Fruit fly (Drosophila melanogaster) whole organism, embryonic: ENCODE measurements around the gene CG17377.

Experiments
- Bteb2 ChIP-seq: fragments of 200-800 bp; sonication (Bioruptor generic); optimal IDR thresholded peaks from 2 replicates; lab custom pipeline; 2016; ENCODE audit warnings: missing biosample characterization, missing genetic modification characterization
- CG10959 ChIP-seq: fragments of 200-800 bp; sonication (Bioruptor generic); IDR thresholded peaks from 2 replicates; pipeline ENCODE4 v1.3.6; 2022; ENCODE audit warnings: missing biosample characterization, missing genetic modification characterization
- CG14965 ChIP-seq: fragments of 200-800 bp; sonication (Bioruptor generic); optimal IDR thresholded peaks from 2 replicates; lab custom pipeline; 2016; ENCODE audit warnings: missing biosample characterization, missing genetic modification characterization, borderline replicate concordance
- CG15011 ChIP-seq: fragments of 200-800 bp; sonication (Bioruptor generic); optimal IDR thresholded peaks from 3 replicates; lab custom pipeline; 2018; ENCODE audit warnings: missing biosample characterization, mild to moderate bottlenecking, missing genetic modification characterization
- CG1647 ChIP-seq: fragments of 200-800 bp; sonication (Bioruptor generic); optimal IDR thresholded peaks from 3 replicates; lab custom pipeline; 2016; ENCODE audit warnings: missing biosample characterization, missing genetic modification characterization
- CG16779 ChIP-seq: fragments of 200-800 bp; sonication (Bioruptor generic); IDR thresholded peaks from 2 replicates; pipeline ENCODE4 v1.3.6; 2022; ENCODE audit warnings: missing biosample characterization, missing genetic modification characterization
- CG16863 ChIP-seq: fragments of 200-800 bp; sonication (Bioruptor generic); optimal IDR thresholded peaks from 3 replicates; lab custom pipeline; 2016; ENCODE audit warnings: missing biosample characterization, missing genetic modification characterization
- CG17912 ChIP-seq: fragments of 200-800 bp; sonication (Bioruptor generic); optimal IDR thresholded peaks from 2 replicates; lab custom pipeline; 2018; ENCODE audit warnings: missing biosample characterization, mild to moderate bottlenecking, missing genetic modification characterization
- CG18599 ChIP-seq: fragments of 200-800 bp; sonication (Bioruptor generic); optimal IDR thresholded peaks from 3 replicates; lab custom pipeline; 2017; ENCODE audit warnings: missing biosample characterization, missing genetic modification characterization, mild to moderate bottlenecking, moderate library complexity, missing genetic modification reagents
- CG18619 ChIP-seq: fragments of 200-800 bp; sonication (Bioruptor generic); optimal IDR thresholded peaks from 3 replicates; lab custom pipeline; 2017; ENCODE audit warnings: missing biosample characterization, mild to moderate bottlenecking, missing genetic modification characterization
- CG3407 ChIP-seq: fragments of 200-800 bp; sonication (Bioruptor generic); optimal IDR thresholded peaks from 2 replicates; lab custom pipeline; 2018; ENCODE audit warnings: missing biosample characterization, mild to moderate bottlenecking, missing genetic modification characterization
- CG4617 ChIP-seq: fragments of 200-800 bp; sonication (Bioruptor generic); optimal IDR thresholded peaks from 3 replicates; lab custom pipeline; 2016; ENCODE audit warnings: missing biosample characterization, missing genetic modification characterization, borderline replicate concordance
- CG4707 ChIP-seq: fragments of 200-800 bp; sonication (Bioruptor generic); optimal IDR thresholded peaks from 2 replicates; lab custom pipeline; 2018; ENCODE audit warnings: missing biosample characterization, mild to moderate bottlenecking, missing genetic modification characterization, moderate library complexity
- CG4820 ChIP-seq: fragments of 200-800 bp; sonication (Bioruptor generic); optimal IDR thresholded peaks from 3 replicates; lab custom pipeline; 2016; ENCODE audit warnings: missing biosample characterization, missing genetic modification characterization
- CG6175 ChIP-seq: fragments of 200-800 bp; sonication (Bioruptor generic); IDR thresholded peaks from 3 replicates; pipeline ENCODE4 v1.3.6; 2022; ENCODE audit warnings: missing biosample characterization, missing genetic modification characterization
- CG7271 ChIP-seq: fragments of 200-800 bp; sonication (Bioruptor generic); optimal IDR thresholded peaks from 2 replicates; lab custom pipeline; 2018; ENCODE audit warnings: missing biosample characterization, mild to moderate bottlenecking, missing genetic modification characterization, moderate library complexity
- CG7928 ChIP-seq: fragments of 200-800 bp; sonication (Bioruptor generic); optimal IDR thresholded peaks from 2 replicates; lab custom pipeline; 2017; ENCODE audit warnings: missing biosample characterization, mild to moderate bottlenecking, missing genetic modification characterization
- CG8089 ChIP-seq: fragments of 200-800 bp; sonication (Bioruptor generic); optimal IDR thresholded peaks from 3 replicates; lab custom pipeline; 2016; ENCODE audit warnings: missing biosample characterization, missing genetic modification characterization
- CG9215 ChIP-seq: fragments of 200-800 bp; sonication (Bioruptor generic); IDR thresholded peaks from 2 replicates; pipeline ENCODE4 v1.3.6; 2022; ENCODE audit warnings: missing biosample characterization, missing genetic modification characterization
- CG9437 ChIP-seq: fragments of 200-800 bp; sonication (Bioruptor generic); optimal IDR thresholded peaks from 2 replicates; lab custom pipeline; 2018; ENCODE audit warnings: missing biosample characterization, mild to moderate bottlenecking, missing genetic modification characterization
- Dek ChIP-seq: fragments of 200-800 bp; sonication (Bioruptor generic); optimal IDR thresholded peaks from 3 replicates; lab custom pipeline; 2019; ENCODE audit warnings: missing biosample characterization, mild to moderate bottlenecking, missing genetic modification characterization, moderate library complexity
- Dfd ChIP-seq, 2 experiments: fragments of >200 bp; optimal IDR thresholded peaks; 2 replicates each; lab custom pipeline; 2017; ENCODE audit warnings: missing biosample characterization in 2 of 2, missing genetic modification characterization in 2 of 2
- Drgx ChIP-seq: fragments of 200-800 bp; sonication (Bioruptor generic); IDR thresholded peaks from 2 replicates; pipeline ENCODE4 v1.3.6; 2022; ENCODE audit warnings: missing biosample characterization, missing genetic modification characterization
- Eip74EF ChIP-seq, 2 experiments: fragments of 200-800 bp in 1 of 2; fragments of >200 bp in 1 of 2; sonication (Bioruptor generic) in 1 of 2; optimal IDR thresholded peaks; 2 replicates each; lab custom pipeline; 2017 to 2019; ENCODE audit warnings: missing biosample characterization in 2 of 2, missing genetic modification characterization in 2 of 2, mild to moderate bottlenecking in 1 of 2, moderate library complexity in 1 of 2
- Gug ChIP-seq: fragments of 200-800 bp; sonication (Bioruptor generic); IDR thresholded peaks from 4 replicates; pipeline ENCODE4 v1.3.6; 2022; ENCODE audit warnings: missing biosample characterization, missing genetic modification characterization
- Mad ChIP-seq: fragments of 200-800 bp; sonication (Bioruptor generic); optimal IDR thresholded peaks from 2 replicates; lab custom pipeline; 2016; ENCODE audit warnings: missing biosample characterization, missing genetic modification characterization
- Oli ChIP-seq: fragments of 200-800 bp; sonication (Bioruptor generic); optimal IDR thresholded peaks from 2 replicates; lab custom pipeline; 2018; ENCODE audit warnings: missing biosample characterization, mild to moderate bottlenecking, missing genetic modification characterization, moderate library complexity
- Sry-δ ChIP-seq: fragments of 200-800 bp; sonication (Bioruptor generic); optimal IDR thresholded peaks from 2 replicates; lab custom pipeline; 2016; ENCODE audit warnings: missing biosample characterization, missing genetic modification characterization
- Ssrp ChIP-seq: fragments of 200-800 bp; sonication (Bioruptor generic); optimal IDR thresholded peaks from 2 replicates; lab custom pipeline; 2018; ENCODE audit warnings: missing biosample characterization, mild to moderate bottlenecking, missing genetic modification characterization, moderate library complexity
- Xrp1 ChIP-seq: fragments of 200-800 bp; sonication (Bioruptor generic); IDR thresholded peaks from 2 replicates; pipeline ENCODE4 v1.3.6; 2022; ENCODE audit warnings: missing biosample characterization, missing genetic modification characterization
- ato ChIP-seq: fragments of 200-800 bp; sonication (Bioruptor generic); IDR thresholded peaks from 2 replicates; pipeline ENCODE4 v1.3.6; 2022; ENCODE audit warnings: missing biosample characterization, missing genetic modification characterization; ENCODE audit not compliant: partially characterized antibody
- eve ChIP-seq, 2 experiments: fragments of >200 bp; optimal IDR thresholded peaks; 2 replicates each; lab custom pipeline; 2017; ENCODE audit warnings: missing biosample characterization in 2 of 2, missing genetic modification characterization in 2 of 2
- fd102C ChIP-seq: fragments of 200-800 bp; sonication (Bioruptor generic); optimal IDR thresholded peaks from 2 replicates; lab custom pipeline; 2018; ENCODE audit warnings: missing biosample characterization, mild to moderate bottlenecking, missing genetic modification characterization, moderate library complexity
- fd3F ChIP-seq: fragments of 200-800 bp; sonication (Bioruptor generic); optimal IDR thresholded peaks from 2 replicates; lab custom pipeline; 2018; ENCODE audit warnings: missing biosample characterization, mild to moderate bottlenecking, missing genetic modification characterization, moderate library complexity
- ham ChIP-seq: fragments of 200-800 bp; sonication (Bioruptor generic); IDR thresholded peaks from 2 replicates; pipeline ENCODE4 v1.3.6; 2022; ENCODE audit warnings: missing biosample characterization, missing genetic modification characterization
- hbn ChIP-seq: fragments of 200-800 bp; sonication (Bioruptor generic); IDR thresholded peaks from 2 replicates; pipeline ENCODE4 v1.3.6; 2022; ENCODE audit warnings: missing biosample characterization, missing genetic modification characterization; ENCODE audit not compliant: partially characterized antibody
- her ChIP-seq: fragments of 200-800 bp; sonication (Bioruptor generic); optimal IDR thresholded peaks from 2 replicates; lab custom pipeline; 2016; ENCODE audit warnings: missing biosample characterization, missing genetic modification characterization
- klu ChIP-seq: fragments of 200-800 bp; sonication (Bioruptor generic); IDR thresholded peaks from 2 replicates; pipeline ENCODE4 v1.3.6; 2022; ENCODE audit warnings: missing biosample characterization, missing genetic modification characterization
- lbe ChIP-seq: fragments of 200-800 bp; sonication (Bioruptor generic); optimal IDR thresholded peaks from 2 replicates; lab custom pipeline; 2016; ENCODE audit warnings: missing biosample characterization, mild to moderate bottlenecking, missing genetic modification characterization
- lmd ChIP-seq: fragments of 200-800 bp; sonication (Bioruptor generic); IDR thresholded peaks from 2 replicates; pipeline ENCODE4 v1.3.6; 2022; ENCODE audit warnings: missing biosample characterization, missing genetic modification characterization
- pnt ChIP-seq: fragments of 200-800 bp; sonication (Bioruptor generic); optimal IDR thresholded peaks from 3 replicates; lab custom pipeline; 2016; ENCODE audit warnings: missing biosample characterization, missing genetic modification characterization
- sc ChIP-seq, 3 experiments: fragments of >200 bp in 2 of 3; fragments of 200-800 bp in 1 of 3; sonication (Bioruptor generic) in 1 of 3; optimal IDR thresholded peaks; 2 replicates in 2 of 3; 3 replicates in 1 of 3; lab custom pipeline; 2017; ENCODE audit warnings: mild to moderate bottlenecking in 1 of 3, missing biosample characterization in 1 of 3, missing genetic modification characterization in 1 of 3, missing genetic modification reagents in 1 of 3
- slp2 ChIP-seq: fragments of 200-800 bp; sonication (Bioruptor generic); optimal IDR thresholded peaks from 2 replicates; lab custom pipeline; 2016; ENCODE audit warnings: missing biosample characterization, missing genetic modification characterization
- so ChIP-seq: fragments of 200-800 bp; sonication (Bioruptor generic); IDR thresholded peaks from 3 replicates; pipeline ENCODE4 v1.3.6; 2022; ENCODE audit warnings: missing biosample characterization, missing genetic modification characterization
- toy ChIP-seq: fragments of 200-800 bp; sonication (Bioruptor generic); IDR thresholded peaks from 2 replicates; pipeline ENCODE4 v1.3.6; 2022; ENCODE audit warnings: missing biosample characterization, missing genetic modification characterization
- ttk ChIP-seq: fragments of 200-800 bp; sonication (Bioruptor generic); IDR thresholded peaks from 2 replicates; pipeline ENCODE4 v2.1.2; 2022; ENCODE audit warnings: missing biosample characterization, missing genetic modification characterization
- vfl ChIP-seq: fragments of 200-800 bp; sonication (Bioruptor generic); optimal IDR thresholded peaks from 2 replicates; lab custom pipeline; 2016; ENCODE audit warnings: missing biosample characterization, missing genetic modification characterization

The CG17377 gene

DNA sequence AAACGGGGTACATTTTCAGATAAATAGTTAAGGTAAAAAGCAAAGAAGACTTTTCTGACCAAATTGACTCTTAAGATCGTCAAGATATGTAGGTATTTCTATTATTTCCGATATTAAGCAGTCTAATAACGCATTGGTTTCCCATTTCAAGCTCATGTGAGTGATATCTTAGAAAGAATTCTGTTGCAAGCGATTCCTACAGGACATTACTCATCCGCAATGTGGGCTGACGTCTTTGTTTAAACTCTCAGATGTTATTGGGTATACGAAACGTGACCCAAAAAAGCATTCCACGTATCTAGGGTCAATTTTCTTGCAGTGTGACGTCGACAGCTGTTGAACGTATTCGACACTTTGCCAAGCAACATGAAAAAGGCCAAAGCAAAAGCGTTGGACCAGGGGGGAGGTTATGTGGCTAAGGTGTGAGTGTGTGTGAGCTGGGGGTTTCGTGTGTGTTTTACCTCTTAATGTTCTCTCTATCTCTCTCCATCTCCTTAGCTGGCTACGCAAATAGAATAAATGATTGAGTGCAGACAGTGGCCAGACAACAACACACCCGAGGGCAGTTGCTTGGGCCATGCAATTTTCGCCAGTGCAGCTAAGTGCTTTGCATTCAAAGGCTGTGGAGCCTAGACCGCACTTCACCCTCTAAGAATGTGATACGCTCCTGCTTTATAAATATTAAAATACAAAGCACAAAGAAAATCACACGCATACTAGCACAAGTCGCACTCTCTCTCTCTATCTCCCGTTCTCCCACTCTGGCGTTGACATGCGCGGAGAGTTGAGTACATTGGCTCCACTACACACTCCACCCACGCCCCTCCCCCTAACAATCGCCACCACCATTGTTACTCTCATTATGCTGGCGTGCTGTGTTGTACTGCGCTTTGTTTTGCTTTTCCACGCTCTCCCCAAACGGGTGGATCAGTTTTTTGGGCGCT, 15.3 kb downstream of the CG17377 start (continued):
- TF ChIP-seq CG1647 (GFP tag; lab: Kevin White, UChicago) (peak; percentile 94), Drgx (peak; percentile 87), so (peak; percentile 82; the same call in 2 of the 3 replicates), CG4617 (GFP tag; lab: Kevin White, UChicago) (peak; percentile 74), CG9437 (GFP tag; lab: Kevin White, UChicago) (peak; percentile 97), CG18619 (GFP tag; lab: Kevin White, UChicago) (peak; percentile 97), Dfd (GFP tag; optimal IDR thresholded peaks at IDR 0.05; lab: Kevin White, UChicago) (peak in 1 of 2 experiments; percentile 11), CG16863 (peak; percentile 97), Ssrp (peak; percentile 96), CG6175 (GFP tag; lab: Robert Waterston, UW) (peak; percentile 46), CG7928 (GFP tag; lab: Kevin White, UChicago) (peak; percentile 70), eve (GFP tag; optimal IDR thresholded peaks at IDR 0.05; lab: Kevin White, UChicago) (peak in 1 of 2 experiments; percentile 100), CG17912 (GFP tag; lab: Kevin White, UChicago) (peak; percentile 54), pnt (GFP tag; lab: Kevin White, UChicago) (peak; percentile 96), CG4707 (GFP tag; lab: Kevin White, UChicago) (peak; percentile 66), CG3407 (GFP tag; lab: Kevin White, UChicago) (peak; percentile 91), Oli (peak; percentile 97), Eip74EF (GFP tag; optimal IDR thresholded peaks at IDR 0.05; lab: Kevin White, UChicago) (peak in 1 of 2 experiments; percentile 96), Xrp1 (GFP tag; lab: Robert Waterston, UW) (peak; percentile 82), Sry-δ (GFP tag; lab: Kevin White, UChicago) (peak; percentile 70), her (GFP tag; lab: Kevin White, UChicago) (peak; percentile 94), CG7271 (tag; lab: Kevin White, UChicago) (peak; percentile 62), ham (GFP tag; lab: Robert Waterston, UW) (peak; percentile 27), CG9215 (GFP tag; lab: Robert Waterston, UW) (peak; percentile 92), fd102C (GFP tag; lab: Kevin White, UChicago) (no peak), vfl (GFP tag; lab: Kevin White, UChicago) (peak; percentile 91), CG15011 (GFP tag; lab: Kevin White, UChicago) (peak; percentile 96), fd3F (GFP tag; lab: Kevin White, UChicago) (peak; percentile 91), CG18599 (GFP tag; lab: Kevin White, UChicago) (peak; percentile 93), sc (optimal IDR thresholded peaks at IDR 0.05; lab: Kevin White, UChicago) (no peak), sc (GFP tag; optimal IDR thresholded peaks at IDR 0.05; lab: Kevin White, UChicago) (peak; percentile 95), CG10959 (GFP tag; lab: Robert Waterston, UW) (peak; percentile 25), slp2 (peak; percentile 98), lmd (GFP tag; lab: Robert Waterston, UW) (peak; percentile 94), CG4820 (peak; percentile 92), Mad (peak; percentile 92), klu (GFP tag; lab: Robert Waterston, UW) (peak; percentile 93), hbn (GFP tag; lab: Robert Waterston, UW) (no peak), Bteb2 (peak; percentile 94), CG8089 (GFP tag; lab: Kevin White, UChicago) (peak; percentile 94), lbe (GFP tag; lab: Kevin White, UChicago) (peak; percentile 82), Gug (GFP tag; lab: Robert Waterston, UW) (peak; percentile 91), CG14965 (GFP tag; lab: Kevin White, UChicago) (peak; percentile 76), Dek (tag; lab: Kevin White, UChicago) (peak; percentile 94), ato (GFP tag; lab: Robert Waterston, UW) (no peak), toy (GFP tag; lab: Robert Waterston, UW) (peak; percentile 9; the same call in 1 of the 2 replicates), CG16779 (peak; percentile 61), ttk (peak; percentile 74)
